Worm (Caenorhabditis elegans) whole organism, L4 larva: ENCODE data around the gene C52G5.3.

Experiments used
- D1046.2 ChIP-seq: fragments of 200-800 bp; sonication (Bioruptor generic); IDR thresholded peaks from 2 replicates; pipeline ENCODE4 v1.3.6; 2022; ENCODE audit warnings: missing genetic modification characterization, missing compliant biosample characterization
- F10B5.3 ChIP-seq: sonication (generic microtip); optimal IDR thresholded peaks from 2 replicates; lab custom pipeline; 2016; ENCODE audit warnings: mild to moderate bottlenecking, missing genetic modification characterization, missing compliant biosample characterization
- F49E8.2 ChIP-seq: sonication (generic microtip); optimal IDR thresholded peaks from 2 replicates; lab custom pipeline; 2016; ENCODE audit warnings: missing compliant biosample characterization, mild to moderate bottlenecking, missing genetic modification characterization, borderline replicate concordance
- R02D3.7 ChIP-seq: fragments of 150-350 bp; sonication (generic microtip); optimal IDR thresholded peaks from 3 replicates; lab custom pipeline; 2014; ENCODE audit warnings: missing biosample characterization, missing genetic modification characterization
- T26A8.4 ChIP-seq: fragments of 200-800 bp; sonication (Bioruptor generic); IDR thresholded peaks from 2 replicates; pipeline ENCODE4 v1.3.6; 2022; ENCODE audit warnings: missing genetic modification characterization, missing compliant biosample characterization
- Y105C5A.15 ChIP-seq: fragments of 200-800 bp; sonication (Bioruptor generic); IDR thresholded peaks from 2 replicates; pipeline ENCODE4 v1.3.6; 2022; ENCODE audit warnings: missing genetic modification characterization, missing compliant biosample characterization
- Y5F2A.4 ChIP-seq: fragments of 200-800 bp; sonication (Bioruptor generic); optimal IDR thresholded peaks from 2 replicates; lab custom pipeline; 2018; ENCODE audit warnings: mild to moderate bottlenecking, missing genetic modification characterization, missing compliant biosample characterization
- Y75B8A.6 ChIP-seq: fragments of 200-800 bp; sonication (Bioruptor generic); IDR thresholded peaks from 2 replicates; pipeline ENCODE4 v1.3.6; 2022; ENCODE audit warnings: missing genetic modification reagents, missing genetic modification characterization, missing compliant biosample characterization
- ZK546.5 ChIP-seq, 2 experiments: sonication (generic microtip); optimal IDR thresholded peaks; 2 replicates each; lab custom pipeline; 2017; ENCODE audit warnings: missing biosample characterization in 2 of 2, missing genetic modification characterization in 2 of 2
- ceh-28 ChIP-seq: fragments of 150-350 bp; optimal IDR thresholded peaks from 2 replicates; lab custom pipeline; 2014; ENCODE audit warnings: missing biosample characterization, missing genetic modification reagents, missing genetic modification characterization
- ceh-44 ChIP-seq: fragments of 200-800 bp; sonication (Bioruptor generic); IDR thresholded peaks from 2 replicates; pipeline ENCODE4 v1.3.6; 2022; ENCODE audit warnings: missing genetic modification reagents, missing genetic modification characterization, missing compliant biosample characterization
- ctbp-1 ChIP-seq: fragments of 200-800 bp; sonication (Bioruptor generic); IDR thresholded peaks from 2 replicates; pipeline ENCODE4 v1.3.6; 2022; ENCODE audit warnings: missing genetic modification reagents, missing genetic modification characterization, missing compliant biosample characterization
- daf-12 ChIP-seq: fragments of 150-350 bp; optimal IDR thresholded peaks from 2 replicates; lab custom pipeline; 2014; ENCODE audit warnings: missing biosample characterization, missing genetic modification reagents, missing genetic modification characterization
- daf-16 ChIP-seq, 3 experiments: sonication (generic microtip); optimal IDR thresholded peaks; 2 replicates each; lab custom pipeline; 2016 to 2017; ENCODE audit warnings: missing genetic modification characterization in 3 of 3, missing genetic modification reagents in 3 of 3, mild to moderate bottlenecking in 2 of 3, missing compliant biosample characterization in 2 of 3, missing biosample characterization in 1 of 3, moderate library complexity in 1 of 3
- daf-19 ChIP-seq: fragments of 200-800 bp; sonication (Bioruptor generic); conservative IDR thresholded peaks from 2 replicates; pipeline ENCODE4 v1.3.6; 2022; ENCODE audit warnings: missing genetic modification characterization, missing compliant biosample characterization
- daf-8 ChIP-seq: fragments of 200-800 bp; sonication (Bioruptor generic); IDR thresholded peaks from 2 replicates; pipeline ENCODE4 v1.3.6; 2022; ENCODE audit warnings: missing genetic modification characterization, missing compliant biosample characterization
- dmd-9 ChIP-seq: fragments of 200-800 bp; sonication (Bioruptor generic); IDR thresholded peaks from 2 replicates; pipeline ENCODE4 v1.3.6; 2022; ENCODE audit warnings: missing genetic modification reagents, missing genetic modification characterization, missing compliant biosample characterization
- duxl-1 ChIP-seq: sonication (generic microtip); optimal IDR thresholded peaks from 2 replicates; lab custom pipeline; 2016; ENCODE audit warnings: mild to moderate bottlenecking, missing genetic modification characterization, moderate library complexity, missing compliant biosample characterization; ENCODE audit not compliant: poor library complexity
- dve-1 ChIP-seq: sonication (generic microtip); optimal IDR thresholded peaks from 2 replicates; lab custom pipeline; 2017; ENCODE audit warnings: antibody characterized with exemption, mild to moderate bottlenecking, missing genetic modification characterization, missing compliant biosample characterization; ENCODE audit not compliant: insufficient read depth
- egl-27 ChIP-seq: sonication (generic microtip); optimal IDR thresholded peaks from 3 replicates; lab custom pipeline; 2017; ENCODE audit warnings: missing biosample characterization, missing genetic modification reagents, missing genetic modification characterization
- egl-43 ChIP-seq: fragments of 200-800 bp; sonication (Bioruptor generic); IDR thresholded peaks from 2 replicates; pipeline ENCODE4 v1.3.6; 2022; ENCODE audit warnings: missing genetic modification reagents, missing genetic modification characterization, missing compliant biosample characterization
- hlh-30 ChIP-seq: sonication (generic microtip); optimal IDR thresholded peaks from 2 replicates; lab custom pipeline; 2017; ENCODE audit warnings: antibody characterized with exemption, mild to moderate bottlenecking, missing genetic modification characterization, missing compliant biosample characterization; ENCODE audit not compliant: insufficient read depth
- hmg-1.1 ChIP-seq: fragments of 200-800 bp; sonication (Bioruptor generic); IDR thresholded peaks from 2 replicates; pipeline ENCODE4 v1.3.6; 2022; ENCODE audit warnings: missing genetic modification reagents, missing genetic modification characterization, missing compliant biosample characterization
- jun-1 ChIP-seq: fragments of 150-350 bp; optimal IDR thresholded peaks from 2 replicates; lab custom pipeline; 2014; ENCODE audit warnings: missing biosample characterization, missing genetic modification reagents, missing genetic modification characterization
- lim-7 ChIP-seq: fragments of 200-800 bp; sonication (Bioruptor generic); IDR thresholded peaks from 2 replicates; pipeline ENCODE4 v1.3.6; 2022; ENCODE audit warnings: missing genetic modification characterization, missing compliant biosample characterization
- lin-1 ChIP-seq: fragments of 200-800 bp; sonication (Bioruptor generic); IDR thresholded peaks from 2 replicates; pipeline ENCODE4 v1.3.6; 2022; ENCODE audit warnings: missing genetic modification reagents, missing genetic modification characterization, missing compliant biosample characterization
- lin-13 ChIP-seq: fragments of 150-350 bp; optimal IDR thresholded peaks from 2 replicates; lab custom pipeline; 2014; ENCODE audit warnings: missing biosample characterization, missing genetic modification reagents, missing genetic modification characterization
- lin-29 ChIP-seq: fragments of 200-800 bp; sonication (Bioruptor generic); IDR thresholded peaks from 2 replicates; pipeline ENCODE4 v1.3.6; 2022; ENCODE audit warnings: missing genetic modification reagents, missing genetic modification characterization, missing compliant biosample characterization
- lsy-2 ChIP-seq, 2 experiments: fragments of 150-350 bp in 1 of 2; sonication (generic microtip) in 1 of 2; optimal IDR thresholded peaks; 2 replicates each; lab custom pipeline; 2014 to 2017; ENCODE audit warnings: missing biosample characterization in 2 of 2, missing genetic modification characterization in 2 of 2
- madf-5 ChIP-seq, 2 experiments: fragments of 200-800 bp; sonication (Bioruptor generic); IDR thresholded peaks; 2 replicates each; pipeline ENCODE4 v1.3.6; 2022; ENCODE audit warnings: missing compliant biosample characterization in 2 of 2, missing genetic modification characterization in 2 of 2
- madf-9 ChIP-seq: fragments of 200-800 bp; sonication (Bioruptor generic); conservative IDR thresholded peaks from 2 replicates; pipeline ENCODE4 v1.3.6; 2022; ENCODE audit warnings: missing genetic modification reagents, missing genetic modification characterization, missing compliant biosample characterization
- mep-1 ChIP-seq: fragments of 150-350 bp; sonication (generic microtip); optimal IDR thresholded peaks from 3 replicates; lab custom pipeline; 2014; ENCODE audit warnings: missing biosample characterization, missing genetic modification characterization
- mes-2 ChIP-seq: sonication (generic microtip); optimal IDR thresholded peaks from 2 replicates; lab custom pipeline; 2016; ENCODE audit warnings: missing genotype, mild to moderate bottlenecking, missing genetic modification characterization, missing compliant biosample characterization; ENCODE audit not compliant: poor library complexity, severe bottlenecking
- mxl-2 ChIP-seq: fragments of 200-800 bp; sonication (Bioruptor generic); conservative IDR thresholded peaks from 2 replicates; pipeline ENCODE4 v1.3.6; 2022; ENCODE audit warnings: missing genetic modification reagents, missing genetic modification characterization, missing compliant biosample characterization
- nhr-102 ChIP-seq: sonication (generic microtip); optimal IDR thresholded peaks from 2 replicates; lab custom pipeline; 2016; ENCODE audit warnings: mild to moderate bottlenecking, missing genetic modification characterization, moderate library complexity, missing compliant biosample characterization
- nhr-111 ChIP-seq: fragments of 200-800 bp; sonication (Bioruptor generic); optimal IDR thresholded peaks from 2 replicates; lab custom pipeline; 2018; ENCODE audit warnings: mild to moderate bottlenecking, missing genetic modification characterization, missing compliant biosample characterization
- nhr-28 ChIP-seq: fragments of 150-350 bp; optimal IDR thresholded peaks from 2 replicates; lab custom pipeline; 2014; ENCODE audit warnings: missing biosample characterization, missing genetic modification characterization
- nhr-42 ChIP-seq: fragments of 200-800 bp; sonication (Bioruptor generic); IDR thresholded peaks from 2 replicates; pipeline ENCODE4 v1.3.6; 2022; ENCODE audit warnings: missing genetic modification characterization, missing compliant biosample characterization
- nhr-77 ChIP-seq: fragments of 150-350 bp; optimal IDR thresholded peaks from 2 replicates; lab custom pipeline; 2014; ENCODE audit warnings: missing biosample characterization, missing genetic modification characterization
- php-3 ChIP-seq: fragments of 200-800 bp; sonication (Bioruptor generic); IDR thresholded peaks from 2 replicates; pipeline ENCODE4 v1.3.6; 2022; ENCODE audit warnings: missing genetic modification reagents, missing genetic modification characterization, missing compliant biosample characterization
- sdz-12 ChIP-seq: fragments of 200-800 bp; sonication (Bioruptor generic); optimal IDR thresholded peaks from 2 replicates; lab custom pipeline; 2018; ENCODE audit warnings: mild to moderate bottlenecking, missing genetic modification characterization, missing compliant biosample characterization
- set-16 ChIP-seq: fragments of 200-800 bp; sonication (Bioruptor generic); IDR thresholded peaks from 2 replicates; pipeline ENCODE4 v1.3.6; 2022; ENCODE audit warnings: missing genetic modification reagents, missing genetic modification characterization, missing compliant biosample characterization
- tra-1 ChIP-seq: fragments of 200-800 bp; sonication (Bioruptor generic); IDR thresholded peaks from 2 replicates; pipeline ENCODE4 v1.3.6; 2022; ENCODE audit warnings: missing genetic modification reagents, missing genetic modification characterization, missing compliant biosample characterization
- unc-62 ChIP-seq, 3 experiments: fragments of 150-350 bp in 1 of 3; sonication (generic microtip); optimal IDR thresholded peaks in 2 of 3; peaks in 1 of 3; 1 replicate in 1 of 3; 2 replicates in 2 of 3; lab custom pipeline; 2014 to 2017; ENCODE audit warnings: missing biosample characterization in 3 of 3, missing genetic modification characterization in 3 of 3, missing genetic modification reagents in 3 of 3, missing genotype in 1 of 3
- vab-7 ChIP-seq: fragments of 200-800 bp; sonication (Bioruptor generic); IDR thresholded peaks from 2 replicates; pipeline ENCODE4 v1.3.6; 2022; ENCODE audit warnings: missing genetic modification reagents, missing genetic modification characterization, missing compliant biosample characterization
- zfp-2 ChIP-seq: sonication (generic microtip); optimal IDR thresholded peaks from 2 replicates; lab custom pipeline; 2016; ENCODE audit warnings: mild to moderate bottlenecking, missing genetic modification characterization, missing compliant biosample characterization
- zfp-3 ChIP-seq: fragments of 200-800 bp; sonication (Bioruptor generic); conservative IDR thresholded peaks from 2 replicates; pipeline ENCODE4 v1.3.6; 2022; ENCODE audit warnings: missing genetic modification reagents, missing genetic modification characterization, missing compliant biosample characterization
- ztf-7 ChIP-seq: fragments of 150-350 bp; optimal IDR thresholded peaks from 2 replicates; lab custom pipeline; 2014; ENCODE audit warnings: missing biosample characterization, missing genetic modification characterization

The C52G5.3 gene

ce11 chrX:12843530-12843929 lies 2.4 kb downstream of the C52G5.3 start:
- TF ChIP-seq lin-1 (GFP tag; lab: Robert Waterston, UW) (peak; percentile 58; the same call in 1 of the 2 replicates), Y5F2A.4 (GFP tag; lab: Kevin White, UChicago) (peak; percentile 28), hmg-1.1 (peak; percentile 82), D1046.2 (GFP tag; lab: Robert Waterston, UW) (peak; percentile 74), daf-12 (tag; lab: Kevin White, UChicago) (no peak), ZK546.5 (tag; optimal IDR thresholded peaks at IDR 0.05; lab: Kevin White, UChicago) (no peak), egl-27 (tag; lab: Kevin White, UChicago) (no peak), R02D3.7 (tag; lab: Kevin White, UChicago) (no peak), dmd-9 (GFP tag; lab: Robert Waterston, UW) (0 out of 2 replicates have a peak, but pooled peaks have one; percentile 24), hlh-30 (tag; lab: Kevin White, UChicago) (peak; percentile 49), lsy-2 (tag; optimal IDR thresholded peaks at IDR 0.05; lab: Kevin White, UChicago) (peak in 1 of 2 experiments; percentile 46), unc-62 (GFP tag; optimal IDR thresholded peaks at IDR 0.05 in 1 of 2; lab: Kevin White, UChicago) (peak in 1 of 2 experiments; percentile 72), unc-62 (tag; optimal IDR thresholded peaks at IDR 0.05; lab: Kevin White, UChicago) (no peak), dve-1 (peak; percentile 48), nhr-28 (peak; percentile 43), vab-7 (GFP tag; lab: Robert Waterston, UW) (peak; percentile 77), mxl-2 (GFP tag; lab: Robert Waterston, UW) (0 out of 2 replicates have a peak, but pooled peaks have one; percentile 59), lim-7 (GFP tag; lab: Robert Waterston, UW) (peak; percentile 89), daf-19 (peak; percentile 78; the same call in 1 of the 2 replicates), ztf-7 (tag; lab: Kevin White, UChicago) (peak; percentile 40), daf-8 (GFP tag; lab: Robert Waterston, UW) (0 out of 2 replicates have a peak, but pooled peaks have one; percentile 41), F10B5.3 (tag; lab: Kevin White, UChicago) (no peak), T26A8.4 (GFP tag; lab: Robert Waterston, UW) (peak; percentile 63), Y75B8A.6 (GFP tag; lab: Robert Waterston, UW) (peak; percentile 62; the same call in 1 of the 2 replicates), duxl-1 (tag; lab: Kevin White, UChicago) (peak; percentile 4), lin-29 (GFP tag; lab: Robert Waterston, UW) (no peak), lin-13 (GFP tag; lab: Kevin White, UChicago) (no peak), nhr-77 (tag; lab: Kevin White, UChicago) (peak; percentile 47), nhr-102 (peak; percentile 15), tra-1 (peak; percentile 72), F49E8.2 (tag; lab: Kevin White, UChicago) (no peak), daf-16 (GFP tag; optimal IDR thresholded peaks at IDR 0.05; lab: Kevin White, UChicago) (no peak), daf-16 (tag; optimal IDR thresholded peaks at IDR 0.05; lab: Kevin White, UChicago) (peak; percentile 44), nhr-42 (GFP tag; lab: Robert Waterston, UW) (peak; percentile 49; the same call in 1 of the 2 replicates), nhr-111 (GFP tag; lab: Kevin White, UChicago) (no peak), sdz-12 (GFP tag; lab: Kevin White, UChicago) (no peak), zfp-2 (tag; lab: Kevin White, UChicago) (no peak), egl-43 (GFP tag; lab: Robert Waterston, UW) (peak; percentile 89), madf-9 (GFP tag; lab: Robert Waterston, UW) (0 out of 2 replicates have a peak, but pooled peaks have one; percentile 29), jun-1 (peak; percentile 5), ceh-44 (peak; percentile 28; the same call in 1 of the 2 replicates), ctbp-1 (GFP tag; lab: Robert Waterston, UW) (peak; percentile 77), Y105C5A.15 (0 out of 2 replicates have a peak, but pooled peaks have one; percentile 16), madf-5 (GFP tag; IDR thresholded peaks at IDR 0.05; lab: Robert Waterston, UW) (peak; percentile 80 to 81), mep-1 (peak; percentile 67), zfp-3 (GFP tag; lab: Robert Waterston, UW) (peak; percentile 56; the same call in 1 of the 2 replicates), set-16 (GFP tag; lab: Robert Waterston, UW) (no peak), ceh-28 (tag; lab: Kevin White, UChicago) (no peak), php-3 (GFP tag; lab: Robert Waterston, UW) (peak; percentile 45; the same call in 1 of the 2 replicates), mes-2 (tag; lab: Kevin White, UChicago) (peak; percentile 78)
